Worm (Caenorhabditis elegans) whole organism, L4 larva: ENCODE data around the gene his-40.

Experiments used
- F10B5.3 ChIP-seq: sonication (generic microtip); optimal IDR thresholded peaks from 2 replicates; lab custom pipeline; 2016; ENCODE audit warnings: mild to moderate bottlenecking, missing genetic modification characterization, missing compliant biosample characterization
- F49E8.2 ChIP-seq: sonication (generic microtip); optimal IDR thresholded peaks from 2 replicates; lab custom pipeline; 2016; ENCODE audit warnings: missing compliant biosample characterization, mild to moderate bottlenecking, missing genetic modification characterization, borderline replicate concordance
- R02D3.7 ChIP-seq: fragments of 150-350 bp; sonication (generic microtip); optimal IDR thresholded peaks from 3 replicates; lab custom pipeline; 2014; ENCODE audit warnings: missing biosample characterization, missing genetic modification characterization
- Y105C5A.15 ChIP-seq: fragments of 200-800 bp; sonication (Bioruptor generic); IDR thresholded peaks from 2 replicates; pipeline ENCODE4 v1.3.6; 2022; ENCODE audit warnings: missing genetic modification characterization, missing compliant biosample characterization
- Y75B8A.6 ChIP-seq: fragments of 200-800 bp; sonication (Bioruptor generic); IDR thresholded peaks from 2 replicates; pipeline ENCODE4 v1.3.6; 2022; ENCODE audit warnings: missing genetic modification reagents, missing genetic modification characterization, missing compliant biosample characterization
- ZK337.2 ChIP-seq: fragments of 200-800 bp; sonication (Bioruptor generic); IDR thresholded peaks from 2 replicates; pipeline ENCODE4 v1.3.6; 2022; ENCODE audit warnings: missing genetic modification reagents, missing genetic modification characterization, missing compliant biosample characterization
- ama-1 ChIP-seq: fragments of 150-350 bp; optimal IDR thresholded peaks from 2 replicates; lab custom pipeline; 2014; ENCODE audit warnings: inconsistent platforms, mixed read lengths
- ceh-20 ChIP-seq: fragments of 200-800 bp; sonication (Bioruptor generic); IDR thresholded peaks from 2 replicates; pipeline ENCODE4 v1.3.6; 2022; ENCODE audit warnings: missing genetic modification reagents, missing genetic modification characterization, missing compliant biosample characterization
- ceh-62 ChIP-seq: sonication (generic microtip); optimal IDR thresholded peaks from 2 replicates; lab custom pipeline; 2017; ENCODE audit warnings: missing biosample characterization, missing genetic modification characterization
- ces-1 ChIP-seq: fragments of 150-350 bp; sonication (generic microtip); optimal IDR thresholded peaks from 4 replicates; lab custom pipeline; 2014; ENCODE audit warnings: missing biosample characterization, missing genetic modification reagents, missing genetic modification characterization
- cey-2 ChIP-seq: sonication (generic microtip); optimal IDR thresholded peaks from 3 replicates; lab custom pipeline; 2017; ENCODE audit warnings: missing genetic modification characterization, mild to moderate bottlenecking, missing compliant biosample characterization, antibody characterized with exemption, borderline replicate concordance; ENCODE audit not compliant: insufficient read depth
- dmd-9 ChIP-seq: fragments of 200-800 bp; sonication (Bioruptor generic); IDR thresholded peaks from 2 replicates; pipeline ENCODE4 v1.3.6; 2022; ENCODE audit warnings: missing genetic modification reagents, missing genetic modification characterization, missing compliant biosample characterization
- duxl-1 ChIP-seq: sonication (generic microtip); optimal IDR thresholded peaks from 2 replicates; lab custom pipeline; 2016; ENCODE audit warnings: mild to moderate bottlenecking, missing genetic modification characterization, moderate library complexity, missing compliant biosample characterization; ENCODE audit not compliant: poor library complexity
- dve-1 ChIP-seq: sonication (generic microtip); optimal IDR thresholded peaks from 2 replicates; lab custom pipeline; 2017; ENCODE audit warnings: antibody characterized with exemption, mild to moderate bottlenecking, missing genetic modification characterization, missing compliant biosample characterization; ENCODE audit not compliant: insufficient read depth
- egl-27 ChIP-seq: sonication (generic microtip); optimal IDR thresholded peaks from 3 replicates; lab custom pipeline; 2017; ENCODE audit warnings: missing biosample characterization, missing genetic modification reagents, missing genetic modification characterization
- egl-43 ChIP-seq: fragments of 200-800 bp; sonication (Bioruptor generic); IDR thresholded peaks from 2 replicates; pipeline ENCODE4 v1.3.6; 2022; ENCODE audit warnings: missing genetic modification reagents, missing genetic modification characterization, missing compliant biosample characterization
- hif-1 ChIP-seq, 2 experiments: sonication (generic microtip); optimal IDR thresholded peaks; 2 replicates each; lab custom pipeline; 2016 to 2017; ENCODE audit warnings: missing compliant biosample characterization in 2 of 2, missing genetic modification characterization in 2 of 2, missing genetic modification reagents in 2 of 2, missing genotype in 2 of 2, mild to moderate bottlenecking in 1 of 2
- hlh-30 ChIP-seq: sonication (generic microtip); optimal IDR thresholded peaks from 2 replicates; lab custom pipeline; 2017; ENCODE audit warnings: antibody characterized with exemption, mild to moderate bottlenecking, missing genetic modification characterization, missing compliant biosample characterization; ENCODE audit not compliant: insufficient read depth
- lin-1 ChIP-seq: fragments of 200-800 bp; sonication (Bioruptor generic); IDR thresholded peaks from 2 replicates; pipeline ENCODE4 v1.3.6; 2022; ENCODE audit warnings: missing genetic modification reagents, missing genetic modification characterization, missing compliant biosample characterization
- lin-29 ChIP-seq: fragments of 200-800 bp; sonication (Bioruptor generic); IDR thresholded peaks from 2 replicates; pipeline ENCODE4 v1.3.6; 2022; ENCODE audit warnings: missing genetic modification reagents, missing genetic modification characterization, missing compliant biosample characterization
- lin-39 ChIP-seq: fragments of 150-350 bp; optimal IDR thresholded peaks from 2 replicates; lab custom pipeline; 2014; ENCODE audit warnings: missing biosample characterization, missing genetic modification reagents, missing genetic modification characterization
- lir-3 ChIP-seq: sonication (generic microtip); optimal IDR thresholded peaks from 2 replicates; lab custom pipeline; 2016; ENCODE audit warnings: mild to moderate bottlenecking, missing genetic modification characterization, missing compliant biosample characterization
- madf-5 ChIP-seq, 2 experiments: fragments of 200-800 bp; sonication (Bioruptor generic); IDR thresholded peaks; 2 replicates each; pipeline ENCODE4 v1.3.6; 2022; ENCODE audit warnings: missing compliant biosample characterization in 2 of 2, missing genetic modification characterization in 2 of 2
- madf-9 ChIP-seq: fragments of 200-800 bp; sonication (Bioruptor generic); conservative IDR thresholded peaks from 2 replicates; pipeline ENCODE4 v1.3.6; 2022; ENCODE audit warnings: missing genetic modification reagents, missing genetic modification characterization, missing compliant biosample characterization
- mxl-3 ChIP-seq: fragments of 200-800 bp; sonication (Bioruptor generic); optimal IDR thresholded peaks from 2 replicates; lab custom pipeline; 2018; ENCODE audit warnings: mild to moderate bottlenecking, missing genetic modification characterization, missing compliant biosample characterization
- nhr-102 ChIP-seq: sonication (generic microtip); optimal IDR thresholded peaks from 2 replicates; lab custom pipeline; 2016; ENCODE audit warnings: mild to moderate bottlenecking, missing genetic modification characterization, moderate library complexity, missing compliant biosample characterization
- nhr-111 ChIP-seq: fragments of 200-800 bp; sonication (Bioruptor generic); optimal IDR thresholded peaks from 2 replicates; lab custom pipeline; 2018; ENCODE audit warnings: mild to moderate bottlenecking, missing genetic modification characterization, missing compliant biosample characterization
- nhr-237 ChIP-seq: sonication (generic microtip); optimal IDR thresholded peaks from 2 replicates; lab custom pipeline; 2017; ENCODE audit warnings: missing biosample characterization, missing genetic modification characterization
- nhr-25 ChIP-seq: sonication (generic microtip); optimal IDR thresholded peaks from 2 replicates; lab custom pipeline; 2017; ENCODE audit warnings: missing genetic modification characterization, mild to moderate bottlenecking, missing compliant biosample characterization, antibody characterized with exemption, moderate library complexity, borderline replicate concordance; ENCODE audit not compliant: insufficient read depth
- nhr-48 ChIP-seq: sonication (generic microtip); optimal IDR thresholded peaks from 2 replicates; lab custom pipeline; 2016; ENCODE audit warnings: mild to moderate bottlenecking, missing genetic modification characterization, missing compliant biosample characterization
- nhr-6 ChIP-seq: fragments of 150-350 bp; optimal IDR thresholded peaks from 2 replicates; lab custom pipeline; 2014; ENCODE audit warnings: missing biosample characterization, missing genetic modification characterization
- nhr-77 ChIP-seq: fragments of 150-350 bp; optimal IDR thresholded peaks from 2 replicates; lab custom pipeline; 2014; ENCODE audit warnings: missing biosample characterization, missing genetic modification characterization
- pqm-1 ChIP-seq: sonication (generic microtip); optimal IDR thresholded peaks from 2 replicates; lab custom pipeline; 2017; ENCODE audit warnings: missing biosample characterization, missing genetic modification characterization
- sdz-12 ChIP-seq: fragments of 200-800 bp; sonication (Bioruptor generic); optimal IDR thresholded peaks from 2 replicates; lab custom pipeline; 2018; ENCODE audit warnings: mild to moderate bottlenecking, missing genetic modification characterization, missing compliant biosample characterization
- set-16 ChIP-seq: fragments of 200-800 bp; sonication (Bioruptor generic); IDR thresholded peaks from 2 replicates; pipeline ENCODE4 v1.3.6; 2022; ENCODE audit warnings: missing genetic modification reagents, missing genetic modification characterization, missing compliant biosample characterization
- snpc-1.2 ChIP-seq: fragments of 200-800 bp; sonication (Bioruptor generic); IDR thresholded peaks from 2 replicates; pipeline ENCODE4 v1.3.6; 2022; ENCODE audit warnings: missing genetic modification reagents, missing genetic modification characterization, missing compliant biosample characterization
- tag-97 ChIP-seq: fragments of 200-800 bp; sonication (Bioruptor generic); IDR thresholded peaks from 2 replicates; pipeline ENCODE4 v1.3.6; 2022; ENCODE audit warnings: missing genetic modification characterization, missing compliant biosample characterization
- tra-1 ChIP-seq: fragments of 200-800 bp; sonication (Bioruptor generic); IDR thresholded peaks from 2 replicates; pipeline ENCODE4 v1.3.6; 2022; ENCODE audit warnings: missing genetic modification reagents, missing genetic modification characterization, missing compliant biosample characterization
- unc-130 ChIP-seq: sonication (generic microtip); optimal IDR thresholded peaks from 2 replicates; lab custom pipeline; 2016; ENCODE audit warnings: missing genetic modification reagents, missing genetic modification characterization, missing compliant biosample characterization
- zag-1 ChIP-seq: fragments of 150-350 bp; optimal IDR thresholded peaks from 2 replicates; lab custom pipeline; 2014; ENCODE audit warnings: missing biosample characterization, missing genetic modification characterization
- zip-11 ChIP-seq: fragments of 200-800 bp; sonication (Bioruptor generic); IDR thresholded peaks from 2 replicates; pipeline ENCODE4 v1.3.6; 2022; ENCODE audit warnings: missing genetic modification characterization, missing compliant biosample characterization
- zip-2 ChIP-seq: fragments of 150-350 bp; optimal IDR thresholded peaks from 2 replicates; lab custom pipeline; 2014; ENCODE audit warnings: missing biosample characterization, missing genetic modification characterization
- ztf-11 ChIP-seq: fragments of 150-350 bp; optimal IDR thresholded peaks from 2 replicates; lab custom pipeline; 2014; ENCODE audit warnings: missing biosample characterization, missing genetic modification characterization

The his-40 gene

DNA sequence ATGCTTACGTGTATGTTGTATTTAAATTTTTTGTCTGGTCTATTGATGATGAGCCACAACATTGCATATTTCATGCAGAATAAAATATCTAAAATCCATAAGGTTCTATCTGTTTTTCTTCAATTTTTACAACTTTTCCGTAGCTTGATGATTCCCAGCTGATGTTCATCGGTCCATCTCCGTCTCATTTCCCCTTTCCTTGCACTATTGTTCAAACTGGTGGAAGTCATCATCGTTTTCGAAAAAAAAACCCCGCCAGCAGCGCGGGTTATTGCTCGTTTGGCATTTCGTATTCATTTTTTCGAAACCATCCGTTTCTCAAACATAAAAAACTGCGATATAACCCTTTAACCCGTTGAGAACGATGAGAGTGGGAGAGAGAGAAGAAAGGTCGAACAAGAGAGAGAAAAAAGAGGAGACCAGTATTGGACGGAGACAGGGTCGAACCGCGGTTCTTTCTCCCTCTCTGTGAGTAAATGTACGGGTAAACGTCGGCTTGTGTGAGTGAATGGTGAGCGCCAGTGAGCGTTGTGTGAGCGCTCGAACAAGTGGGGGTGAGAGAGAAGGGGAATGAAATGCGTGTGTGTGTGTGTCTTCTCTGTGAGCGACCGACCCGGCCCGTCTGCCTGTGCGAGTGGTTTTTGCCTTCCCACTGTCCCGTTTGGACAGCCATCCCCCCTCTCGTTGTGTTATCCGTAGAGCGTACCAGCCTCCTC lies 45.2 kb upstream of the his-40 start (continued):
- TF ChIP-seq hlh-30 (peak; percentile 81), set-16 (GFP tag; lab: Robert Waterston, UW) (peak; percentile 88), nhr-111 (GFP tag; lab: Kevin White, UChicago) (no peak), Y75B8A.6 (no peak), lin-1 (GFP tag; lab: Robert Waterston, UW) (no peak), ztf-11 (no peak), nhr-102 (tag; lab: Kevin White, UChicago) (peak; percentile 71), dmd-9 (GFP tag; lab: Robert Waterston, UW) (0 out of 2 replicates have a peak, but pooled peaks have one; percentile 26), egl-27 (tag; lab: Kevin White, UChicago) (no peak), nhr-6 (tag; lab: Kevin White, UChicago) (peak; percentile 57), F10B5.3 (peak; percentile 28), duxl-1 (tag; lab: Kevin White, UChicago) (peak; percentile 56), snpc-1.2 (GFP tag; lab: Robert Waterston, UW) (no peak), ama-1 (lab: Kevin White, UChicago) (peak; percentile 72), nhr-237 (tag; lab: Kevin White, UChicago) (no peak), lir-3 (tag; lab: Kevin White, UChicago) (no peak), ceh-20 (peak; percentile 91), Y105C5A.15 (no peak), tra-1 (GFP tag; lab: Robert Waterston, UW) (peak; percentile 60; the same call in 1 of the 2 replicates), cey-2 (no peak), R02D3.7 (tag; lab: Kevin White, UChicago) (peak; percentile 1), zip-2 (tag; lab: Kevin White, UChicago) (peak; percentile 57), nhr-25 (tag; lab: Kevin White, UChicago) (peak; percentile 98), egl-43 (GFP tag; lab: Robert Waterston, UW) (no peak; the same call in 1 of the 2 replicates), lin-29 (GFP tag; lab: Robert Waterston, UW) (peak; percentile 39; the same call in 1 of the 2 replicates), zip-11 (GFP tag; lab: Robert Waterston, UW) (no peak), nhr-77 (peak; percentile 94), madf-5 (GFP tag; IDR thresholded peaks at IDR 0.05; lab: Robert Waterston, UW) (no peak), ceh-62 (tag; lab: Kevin White, UChicago) (no peak), pqm-1 (tag; lab: Kevin White, UChicago) (peak; percentile 43), zag-1 (no peak), F49E8.2 (no peak)

DNA sequence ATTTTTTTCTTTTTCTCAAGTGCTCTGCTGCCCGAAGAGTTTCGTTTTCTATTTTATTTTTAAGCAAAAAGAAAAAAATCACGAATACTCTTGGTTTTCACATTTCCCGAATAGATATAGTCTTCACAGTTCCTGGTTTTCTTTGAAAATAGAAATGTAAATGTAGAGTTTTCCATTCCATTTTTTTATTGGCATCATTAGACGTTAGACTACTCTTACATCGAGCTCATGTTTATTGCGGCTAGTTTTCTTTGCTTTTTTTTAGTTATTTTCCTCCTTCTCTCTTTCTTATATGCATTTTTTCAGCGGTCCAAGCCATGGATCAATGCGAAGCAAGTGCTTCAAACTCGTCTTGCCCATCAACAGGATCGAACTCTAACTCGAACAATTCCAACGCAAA lies 44.6 kb upstream of the his-40 start, which contains the start of gene F46H5.2:
Gene F46H5.2, plus strand, starts transcription at position 301 of the 400 bp plus-strand sequence.
- TF ChIP-seq tag-97 (GFP tag; lab: Robert Waterston, UW) (no peak), hif-1 (tag; optimal IDR thresholded peaks at IDR 0.05; lab: Kevin White, UChicago) (no peak), ZK337.2 (GFP tag; lab: Robert Waterston, UW) (no peak), lin-39 (tag; lab: Kevin White, UChicago) (no peak), dmd-9 (GFP tag; lab: Robert Waterston, UW) (no peak), tra-1 (GFP tag; lab: Robert Waterston, UW) (no peak), dve-1 (tag; lab: Kevin White, UChicago) (no peak), zip-2 (tag; lab: Kevin White, UChicago) (no peak), mxl-3 (GFP tag; lab: Kevin White, UChicago) (no peak), nhr-111 (GFP tag; lab: Kevin White, UChicago) (no peak), ceh-62 (tag; lab: Kevin White, UChicago) (no peak), unc-130 (GFP tag; lab: Kevin White, UChicago) (no peak), sdz-12 (GFP tag; lab: Kevin White, UChicago) (no peak), nhr-48 (tag; lab: Kevin White, UChicago) (no peak), madf-9 (no peak), ces-1 (GFP tag; lab: Kevin White, UChicago) (no peak), F49E8.2 (no peak)
